Worm (Caenorhabditis elegans) whole organism, mixed stage, embryonic: ENCODE results near the gene glb-11.

ENCODE experiments used
- M03D4.4 ChIP-seq: sonication (generic microtip); optimal IDR thresholded peaks from 2 replicates; lab custom pipeline; 2017; ENCODE audit warnings: mild to moderate bottlenecking, missing genetic modification characterization, missing compliant biosample characterization
- blmp-1 ChIP-seq: fragments of 150-350 bp; optimal IDR thresholded peaks from 2 replicates; lab custom pipeline; 2014; ENCODE audit warnings: missing biosample characterization, missing genetic modification characterization
- ceh-39 ChIP-seq: fragments of 150-350 bp; optimal IDR thresholded peaks from 2 replicates; lab custom pipeline; 2014; ENCODE audit warnings: missing biosample characterization, missing genetic modification characterization
- ceh-43 ChIP-seq: fragments of 200-800 bp; sonication (Bioruptor generic); optimal IDR thresholded peaks from 2 replicates; lab custom pipeline; 2018; ENCODE audit warnings: mild to moderate bottlenecking, missing genetic modification characterization, moderate library complexity, missing compliant biosample characterization
- ceh-83 ChIP-seq: fragments of 200-800 bp; sonication (Bioruptor generic); optimal IDR thresholded peaks from 2 replicates; lab custom pipeline; 2018; ENCODE audit warnings: mild to moderate bottlenecking, missing genetic modification characterization, missing compliant biosample characterization
- ces-1 ChIP-seq: fragments of 150-350 bp; optimal IDR thresholded peaks from 2 replicates; lab custom pipeline; 2014; ENCODE audit warnings: missing biosample characterization, missing genetic modification reagents, missing genetic modification characterization
- cnd-1 ChIP-seq: fragments of 200-800 bp; sonication (Bioruptor generic); optimal IDR thresholded peaks from 2 replicates; lab custom pipeline; 2018; ENCODE audit warnings: mild to moderate bottlenecking, missing genetic modification characterization, missing compliant biosample characterization
- drap-1 ChIP-seq: fragments of 200-800 bp; sonication (Bioruptor generic); optimal IDR thresholded peaks from 3 replicates; lab custom pipeline; 2018; ENCODE audit warnings: mild to moderate bottlenecking, missing genetic modification characterization, missing compliant biosample characterization
- elt-1 ChIP-seq: sonication (generic microtip); optimal IDR thresholded peaks from 2 replicates; lab custom pipeline; 2017; ENCODE audit warnings: missing genetic modification characterization, mild to moderate bottlenecking, missing compliant biosample characterization, antibody characterized with exemption, moderate library complexity, borderline replicate concordance; ENCODE audit not compliant: insufficient read depth
- elt-3 ChIP-seq: fragments of 150-350 bp; optimal IDR thresholded peaks from 2 replicates; lab custom pipeline; 2014; ENCODE audit warnings: missing biosample characterization, missing genetic modification characterization
- flh-1 ChIP-seq: fragments of 200-800 bp; sonication (Bioruptor generic); optimal IDR thresholded peaks from 2 replicates; lab custom pipeline; 2018; ENCODE audit warnings: mild to moderate bottlenecking, missing genetic modification characterization, moderate library complexity, missing compliant biosample characterization
- ham-2 ChIP-seq: fragments of 200-800 bp; sonication (Bioruptor generic); optimal IDR thresholded peaks from 2 replicates; lab custom pipeline; 2018; ENCODE audit warnings: mild to moderate bottlenecking, missing genetic modification characterization, missing compliant biosample characterization
- hlh-1 ChIP-seq: fragments of 150-350 bp; optimal IDR thresholded peaks from 2 replicates; lab custom pipeline; 2014; ENCODE audit warnings: missing biosample characterization, missing genetic modification reagents, missing genetic modification characterization
- lin-13 ChIP-seq: fragments of 150-350 bp; optimal IDR thresholded peaks from 2 replicates; lab custom pipeline; 2014; ENCODE audit warnings: missing biosample characterization, missing genetic modification characterization
- lin-32 ChIP-seq: fragments of 200-800 bp; sonication (Bioruptor generic); optimal IDR thresholded peaks from 2 replicates; lab custom pipeline; 2018; ENCODE audit warnings: mild to moderate bottlenecking, missing genetic modification characterization, missing compliant biosample characterization
- lsy-2 ChIP-seq: fragments of 150-350 bp; optimal IDR thresholded peaks from 2 replicates; lab custom pipeline; 2014; ENCODE audit warnings: missing biosample characterization, missing genetic modification characterization
- mab-5 ChIP-seq: fragments of 150-350 bp; optimal IDR thresholded peaks from 2 replicates; lab custom pipeline; 2014; ENCODE audit warnings: missing biosample characterization, missing genetic modification characterization
- mep-1 ChIP-seq: fragments of 150-350 bp; optimal IDR thresholded peaks from 2 replicates; lab custom pipeline; 2017; ENCODE audit warnings: missing biosample characterization, missing genetic modification reagents, missing genetic modification characterization, inconsistent platforms
- mls-2 ChIP-seq: sonication (generic microtip); optimal IDR thresholded peaks from 2 replicates; lab custom pipeline; 2016; ENCODE audit warnings: mild to moderate bottlenecking, missing genetic modification characterization, moderate library complexity, missing compliant biosample characterization
- nhr-12 ChIP-seq: fragments of 150-350 bp; optimal IDR thresholded peaks from 2 replicates; lab custom pipeline; 2014; ENCODE audit warnings: missing biosample characterization, missing genetic modification characterization
- nhr-2 ChIP-seq: fragments of 150-350 bp; optimal IDR thresholded peaks from 2 replicates; lab custom pipeline; 2014; ENCODE audit warnings: missing biosample characterization, missing genetic modification characterization
- nhr-237 ChIP-seq: fragments of 150-350 bp; optimal IDR thresholded peaks from 2 replicates; lab custom pipeline; 2014; ENCODE audit warnings: missing biosample characterization, missing genetic modification characterization
- nhr-28 ChIP-seq: fragments of 150-350 bp; optimal IDR thresholded peaks from 2 replicates; lab custom pipeline; 2014; ENCODE audit warnings: missing biosample characterization, missing genetic modification characterization
- nhr-76 ChIP-seq: sonication (generic microtip); optimal IDR thresholded peaks from 2 replicates; lab custom pipeline; 2017; ENCODE audit warnings: missing biosample characterization, missing genetic modification characterization
- pha-4 ChIP-seq: fragments of 150-350 bp; optimal IDR thresholded peaks from 2 replicates; lab custom pipeline; 2018; ENCODE audit warnings: missing biosample characterization, missing genetic modification reagents, missing genetic modification characterization
- sem-2 ChIP-seq: fragments of 200-800 bp; sonication (Bioruptor generic); optimal IDR thresholded peaks from 2 replicates; lab custom pipeline; 2018; ENCODE audit warnings: mild to moderate bottlenecking, missing genetic modification characterization, missing compliant biosample characterization
- sptf-1 ChIP-seq: sonication (generic microtip); optimal IDR thresholded peaks from 2 replicates; lab custom pipeline; 2017; ENCODE audit warnings: mild to moderate bottlenecking, missing genetic modification characterization, moderate library complexity, missing compliant biosample characterization
- tbx-8 ChIP-seq: fragments of 200-800 bp; sonication (Bioruptor generic); optimal IDR thresholded peaks from 2 replicates; lab custom pipeline; 2018; ENCODE audit warnings: mild to moderate bottlenecking, missing genetic modification characterization, moderate library complexity, missing compliant biosample characterization
- unc-39 ChIP-seq: fragments of 150-350 bp; optimal IDR thresholded peaks from 2 replicates; lab custom pipeline; 2014; ENCODE audit warnings: missing biosample characterization, missing genetic modification characterization
- unc-62 ChIP-seq: fragments of 150-350 bp; optimal IDR thresholded peaks from 2 replicates; lab custom pipeline; 2014; ENCODE audit warnings: missing biosample characterization, missing genetic modification reagents, missing genetic modification characterization
- zip-8 ChIP-seq: fragments of 150-350 bp; optimal IDR thresholded peaks from 2 replicates; lab custom pipeline; 2014; ENCODE audit warnings: missing biosample characterization, missing genetic modification characterization
- ztf-11 ChIP-seq: fragments of 150-350 bp; optimal IDR thresholded peaks from 2 replicates; lab custom pipeline; 2014; ENCODE audit warnings: missing biosample characterization, missing genetic modification characterization

Gene glb-11

DNA sequence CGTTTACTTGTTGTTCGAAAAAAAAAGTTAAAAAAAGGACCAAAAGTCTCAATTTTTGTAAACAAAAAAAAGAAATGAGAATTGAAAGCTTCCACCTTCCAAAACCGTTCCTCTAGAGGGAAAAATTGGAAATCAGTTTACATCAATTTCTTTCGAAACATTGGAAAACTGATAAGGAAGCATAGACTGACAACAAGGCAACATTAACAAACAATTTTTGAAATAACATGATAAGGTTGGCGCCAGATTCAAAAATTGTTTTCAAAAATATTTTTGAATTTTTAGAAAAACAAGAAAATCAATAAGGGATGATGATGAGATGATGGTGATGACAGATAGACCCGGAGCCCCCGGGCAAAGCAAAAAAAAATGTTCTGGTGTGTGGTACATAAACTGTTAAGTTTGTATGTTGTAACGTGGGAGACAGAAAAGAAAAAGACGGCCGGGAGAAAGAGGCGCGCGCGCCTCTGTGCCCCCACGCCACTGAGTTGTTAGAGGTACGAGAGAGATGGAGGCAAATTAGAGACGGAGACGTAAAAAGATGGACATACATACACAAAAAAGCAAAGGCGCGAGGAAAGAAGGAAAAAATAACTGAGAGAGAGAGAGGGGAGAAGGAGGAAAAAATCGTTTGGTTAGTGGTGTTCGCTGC, 11.9 kb downstream of the glb-11 start:
- TF ChIP-seq lsy-2 (tag; lab: Kevin White, UChicago) (no peak), ceh-39 (no peak), mls-2 (tag; lab: Kevin White, UChicago) (no peak), lin-32 (GFP tag; lab: Kevin White, UChicago) (no peak), elt-3 (tag; lab: Kevin White, UChicago) (no peak), pha-4 (tag; lab: Kevin White, UChicago) (no peak), M03D4.4 (no peak), tbx-8 (GFP tag; lab: Kevin White, UChicago) (no peak), hlh-1 (tag; lab: Kevin White, UChicago) (no peak), nhr-12 (tag; lab: Kevin White, UChicago) (no peak), ham-2 (no peak), mep-1 (no peak), zip-8 (tag; lab: Kevin White, UChicago) (no peak), sptf-1 (tag; lab: Kevin White, UChicago) (no peak), nhr-28 (tag; lab: Kevin White, UChicago) (no peak), cnd-1 (no peak), nhr-2 (no peak)

DNA sequence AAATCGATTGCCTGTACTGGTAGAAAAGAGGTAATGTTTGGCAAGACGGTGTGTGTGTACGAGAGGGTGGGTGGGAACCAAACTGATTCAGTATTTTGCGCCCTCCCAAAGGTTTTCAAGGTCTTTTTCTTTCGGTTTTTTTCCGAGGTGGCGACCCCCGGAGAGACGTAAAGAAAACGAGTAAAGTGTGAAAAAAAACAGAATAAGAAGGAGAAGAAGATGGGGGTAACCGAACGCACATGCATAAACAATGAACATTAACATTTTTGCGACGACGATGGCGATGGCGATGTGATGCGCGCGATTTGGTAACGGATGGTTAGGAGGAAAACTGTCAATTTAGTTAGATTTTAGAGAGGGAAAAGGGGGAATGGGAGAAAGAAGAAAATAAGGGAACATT, 13.6 kb downstream of the glb-11 start:
- no peak for TF ChIP-seq M03D4.4
- TF ChIP-seq ceh-43 (GFP tag; lab: Kevin White, UChicago) = no peak
- TF ChIP-seq ham-2 = no peak
- no peak for TF ChIP-seq tbx-8 (GFP tag; lab: Kevin White, UChicago)
- TF ChIP-seq ceh-83 = no peak
- no peak for TF ChIP-seq drap-1
- TF ChIP-seq ceh-39 = no peak
- TF ChIP-seq nhr-237 (tag; lab: Kevin White, UChicago) = no peak
- TF ChIP-seq pha-4 (tag; lab: Kevin White, UChicago) = no peak
- TF ChIP-seq lin-32 (GFP tag; lab: Kevin White, UChicago) = no peak
- no peak for TF ChIP-seq hlh-1 (tag; lab: Kevin White, UChicago)

DNA sequence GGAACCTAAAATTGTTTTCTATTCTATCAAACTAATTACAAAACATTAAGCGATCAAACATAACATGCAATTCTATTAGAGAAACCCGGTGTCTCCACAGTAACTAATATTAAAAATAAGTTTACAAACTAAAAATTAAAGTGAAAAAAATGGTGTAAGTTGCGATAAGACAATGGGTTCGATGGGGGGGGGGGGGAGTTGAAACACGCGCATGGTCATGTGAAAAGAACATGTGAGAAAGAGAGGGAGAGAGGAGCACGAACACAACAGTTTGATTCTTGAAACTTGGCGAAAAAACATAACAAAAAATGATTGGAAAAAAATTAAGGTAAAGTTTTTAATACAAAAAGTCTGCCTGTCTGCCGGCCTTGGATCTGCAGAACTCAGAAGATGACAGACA, 15.0 kb downstream of the glb-11 start:
- TF ChIP-seq elt-3 (tag; lab: Kevin White, UChicago) (no peak), unc-39 (no peak), nhr-12 (tag; lab: Kevin White, UChicago) (no peak), blmp-1 (tag; lab: Kevin White, UChicago) (no peak), ceh-39 (no peak), nhr-76 (tag; lab: Kevin White, UChicago) (no peak), mab-5 (no peak), tbx-8 (GFP tag; lab: Kevin White, UChicago) (no peak), lin-32 (GFP tag; lab: Kevin White, UChicago) (no peak), ces-1 (GFP tag; lab: Kevin White, UChicago) (no peak), flh-1 (GFP tag; lab: Kevin White, UChicago) (no peak), ham-2 (no peak), cnd-1 (no peak), ceh-43 (GFP tag; lab: Kevin White, UChicago) (no peak), unc-62 (GFP tag; lab: Kevin White, UChicago) (no peak), nhr-237 (tag; lab: Kevin White, UChicago) (no peak), lin-13 (tag; lab: Kevin White, UChicago) (no peak), hlh-1 (tag; lab: Kevin White, UChicago) (no peak), nhr-2 (no peak), drap-1 (no peak)

DNA sequence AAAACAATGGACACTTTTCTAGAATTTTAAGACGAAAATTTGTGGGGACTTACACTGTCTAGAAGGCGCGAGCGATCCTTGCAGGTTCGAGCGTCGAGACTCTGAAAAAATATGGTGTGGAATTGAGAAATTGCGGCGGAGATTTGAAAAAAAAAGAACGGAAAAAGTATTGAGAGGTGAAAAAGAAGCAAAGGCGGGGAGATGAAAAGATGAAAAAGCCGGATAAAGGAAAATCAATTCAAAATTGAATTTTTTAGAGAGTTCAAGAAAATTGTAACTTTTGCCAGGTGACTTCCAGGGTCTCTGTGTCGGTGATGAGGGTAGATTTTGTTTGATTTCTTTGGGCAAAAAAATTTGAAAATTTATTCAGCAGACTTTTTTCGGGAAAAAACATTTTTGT, 15.7 kb downstream of the glb-11 start, which contains the start of gene msi-1:
Gene msi-1 (minus strand): TSS at position 101 of the 400 bp plus-strand sequence.
- TF ChIP-seq ztf-11 (tag; lab: Kevin White, UChicago) (no peak), nhr-237 (tag; lab: Kevin White, UChicago) (no peak), tbx-8 (GFP tag; lab: Kevin White, UChicago) (no peak), zip-8 (tag; lab: Kevin White, UChicago) (no peak), ceh-83 (no peak), mep-1 (no peak), elt-3 (tag; lab: Kevin White, UChicago) (no peak)
- TF ChIP-seq, all 35 proteins: peak for 0

DNA sequence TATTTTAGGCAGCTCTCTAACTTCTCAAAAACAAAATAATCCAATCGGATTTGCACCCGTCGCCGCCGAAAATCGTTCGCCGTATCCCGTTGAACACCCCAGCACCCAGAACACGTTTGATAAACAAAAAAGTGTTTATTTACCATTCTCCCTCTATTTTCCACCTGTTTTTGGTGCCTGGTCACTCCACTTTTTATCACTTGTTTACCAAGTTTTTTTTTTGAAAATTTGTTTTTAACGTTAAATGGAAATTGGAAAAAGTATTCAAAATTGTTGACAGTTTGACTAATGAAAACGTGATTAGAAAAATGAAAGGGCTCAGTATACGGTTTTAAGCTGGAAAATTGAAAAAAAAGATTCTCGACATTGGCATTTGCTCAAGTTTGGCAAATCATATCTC, 17.0 kb downstream of the glb-11 start:
- TF ChIP-seq elt-3 (tag; lab: Kevin White, UChicago) (no peak), unc-62 (GFP tag; lab: Kevin White, UChicago) (no peak), nhr-12 (tag; lab: Kevin White, UChicago) (no peak), hlh-1 (tag; lab: Kevin White, UChicago) (no peak), nhr-2 (no peak), nhr-76 (tag; lab: Kevin White, UChicago) (no peak), ceh-83 (no peak), sptf-1 (tag; lab: Kevin White, UChicago) (no peak), lin-13 (tag; lab: Kevin White, UChicago) (no peak), mls-2 (tag; lab: Kevin White, UChicago) (no peak), ceh-39 (no peak), nhr-28 (tag; lab: Kevin White, UChicago) (no peak), ztf-11 (tag; lab: Kevin White, UChicago) (no peak), flh-1 (GFP tag; lab: Kevin White, UChicago) (no peak), mab-5 (no peak), drap-1 (no peak), elt-1 (tag; lab: Kevin White, UChicago) (no peak), unc-39 (no peak), zip-8 (tag; lab: Kevin White, UChicago) (no peak), sem-2 (no peak)
- TF ChIP-seq, all 35 proteins: peak for 0
